Fruit fly (Drosophila melanogaster) whole organism, adult: ENCODE measurements around the gene hng3.

Experiments
- CG11617 ChIP-seq: fragments of 200-800 bp; sonication (Bioruptor generic); optimal IDR thresholded peaks from 2 replicates; lab custom pipeline; 2017; ENCODE audit warnings: mild to moderate bottlenecking, missing biosample characterization, missing genetic modification reagents, missing genetic modification characterization
- CG12768 ChIP-seq: fragments of 200-800 bp; sonication (Bioruptor generic); optimal IDR thresholded peaks from 2 replicates; lab custom pipeline; 2017; ENCODE audit warnings: missing biosample characterization, missing genetic modification characterization, mild to moderate bottlenecking, moderate library complexity, missing genetic modification reagents
- CG14711 ChIP-seq: fragments of 200-800 bp; sonication (Bioruptor generic); optimal IDR thresholded peaks from 2 replicates; lab custom pipeline; 2018; ENCODE audit warnings: missing biosample characterization, mild to moderate bottlenecking, missing genetic modification characterization, moderate library complexity
- CG1620 ChIP-seq: fragments of 200-800 bp; sonication (Bioruptor generic); optimal IDR thresholded peaks from 2 replicates; lab custom pipeline; 2016; ENCODE audit warnings: missing biosample characterization, missing genetic modification characterization
- CG33017 ChIP-seq: fragments of 200-800 bp; sonication (Bioruptor generic); optimal IDR thresholded peaks from 2 replicates; lab custom pipeline; 2018; ENCODE audit warnings: missing biosample characterization, mild to moderate bottlenecking, missing genetic modification characterization, moderate library complexity
- CG7045 ChIP-seq: fragments of 200-800 bp; sonication (Bioruptor generic); optimal IDR thresholded peaks from 2 replicates; lab custom pipeline; 2017; ENCODE audit warnings: missing biosample characterization, mild to moderate bottlenecking, missing genetic modification characterization
- Clk ChIP-seq: fragments of 200-800 bp; sonication (Bioruptor generic); optimal IDR thresholded peaks from 2 replicates; lab custom pipeline; 2017; ENCODE audit warnings: missing biosample characterization, missing genetic modification characterization
- Crg-1 ChIP-seq: fragments of 200-800 bp; sonication (Bioruptor generic); optimal IDR thresholded peaks from 2 replicates; lab custom pipeline; 2016; ENCODE audit warnings: missing biosample characterization, missing genetic modification characterization
- Hr96 ChIP-seq: fragments of 200-800 bp; sonication (Bioruptor generic); optimal IDR thresholded peaks from 2 replicates; lab custom pipeline; 2016; ENCODE audit warnings: missing biosample characterization, missing genetic modification characterization
- cic ChIP-seq: fragments of 200-800 bp; sonication (Bioruptor generic); optimal IDR thresholded peaks from 2 replicates; lab custom pipeline; 2017; ENCODE audit warnings: missing biosample characterization, mild to moderate bottlenecking, missing genetic modification characterization, moderate library complexity
- cnc ChIP-seq, 2 experiments: fragments of >200 bp; optimal IDR thresholded peaks; 2 replicates each; lab custom pipeline; 2017
- kay ChIP-seq: fragments of 200-800 bp; sonication (Bioruptor generic); peaks from one replicate; lab custom pipeline; 2016; ENCODE audit warnings: missing biosample characterization, missing genetic modification characterization, borderline replicate concordance

DNA sequence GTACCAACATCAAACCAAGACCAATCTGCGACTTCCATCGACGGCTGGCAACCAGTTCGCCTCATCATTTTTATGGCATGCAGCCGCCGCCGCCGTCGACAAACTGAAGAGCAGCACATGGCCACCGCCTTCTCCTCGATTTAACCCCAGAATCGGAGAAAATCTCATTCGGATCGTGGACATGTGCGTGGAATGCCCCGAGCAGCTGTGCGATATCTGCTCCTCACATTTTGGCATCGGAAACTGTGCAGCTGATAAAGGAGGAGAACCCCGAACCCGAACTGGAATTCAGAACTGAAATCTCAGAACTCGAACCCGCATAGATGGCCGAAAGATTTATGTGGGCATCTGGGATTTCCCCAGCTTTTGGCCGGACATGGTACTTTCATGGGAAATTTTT is 12.1 kb downstream of the hng3 start:
- TF ChIP-seq cnc (optimal IDR thresholded peaks at IDR 0.05; lab: Kevin White, UChicago), result no peak
- no peak for TF ChIP-seq kay (GFP tag; lab: Kevin White, UChicago)
- TF ChIP-seq Clk (GFP tag; lab: Kevin White, UChicago), result no peak
- TF ChIP-seq CG33017, result no peak
- TF ChIP-seq CG7045 (GFP tag; lab: Kevin White, UChicago), result no peak
- no peak for TF ChIP-seq Hr96 (GFP tag; lab: Kevin White, UChicago)
- no peak for TF ChIP-seq CG14711 (tag; lab: Kevin White, UChicago)
- no peak for TF ChIP-seq CG12768 (GFP tag; lab: Kevin White, UChicago)
- no peak for TF ChIP-seq CG11617 (GFP tag; lab: Kevin White, UChicago)
- TF ChIP-seq cic (GFP tag; lab: Kevin White, UChicago), result no peak
- no peak for TF ChIP-seq CG1620
- no peak for TF ChIP-seq Crg-1
